Fruit fly (Drosophila melanogaster): ENCODE data around the gene VhaM9.7-a.

Gene VhaM9.7-a

dm6 chr3L:4227164-4227563 lies 35.3 kb upstream of the VhaM9.7-a start, which contains the start of gene CG46460 (continued):
- TF ChIP-seq Lhr (GFP tag; optimal IDR thresholded peaks at IDR 0.05) = no peak
- TF ChIP-seq ranshi (GFP tag; IDR thresholded peaks at IDR 0.05) = no peak; the same call in 1 of the 2 replicates
- no peak for TF ChIP-seq CG12391 (tag; optimal IDR thresholded peaks at IDR 0.05)
- TF ChIP-seq lab (GFP tag; optimal IDR thresholded peaks at IDR 0.05) = peak; percentile 19
- TF ChIP-seq sqz (GFP tag; optimal IDR thresholded peaks at IDR 0.05) = no peak
- TF ChIP-seq pfk (GFP tag; optimal IDR thresholded peaks at IDR 0.05) = no peak
- TF ChIP-seq CG32772 (GFP tag; IDR thresholded peaks at IDR 0.05) = no peak
- no peak for TF ChIP-seq CG10462 (GFP tag; optimal IDR thresholded peaks at IDR 0.05)

DNA sequence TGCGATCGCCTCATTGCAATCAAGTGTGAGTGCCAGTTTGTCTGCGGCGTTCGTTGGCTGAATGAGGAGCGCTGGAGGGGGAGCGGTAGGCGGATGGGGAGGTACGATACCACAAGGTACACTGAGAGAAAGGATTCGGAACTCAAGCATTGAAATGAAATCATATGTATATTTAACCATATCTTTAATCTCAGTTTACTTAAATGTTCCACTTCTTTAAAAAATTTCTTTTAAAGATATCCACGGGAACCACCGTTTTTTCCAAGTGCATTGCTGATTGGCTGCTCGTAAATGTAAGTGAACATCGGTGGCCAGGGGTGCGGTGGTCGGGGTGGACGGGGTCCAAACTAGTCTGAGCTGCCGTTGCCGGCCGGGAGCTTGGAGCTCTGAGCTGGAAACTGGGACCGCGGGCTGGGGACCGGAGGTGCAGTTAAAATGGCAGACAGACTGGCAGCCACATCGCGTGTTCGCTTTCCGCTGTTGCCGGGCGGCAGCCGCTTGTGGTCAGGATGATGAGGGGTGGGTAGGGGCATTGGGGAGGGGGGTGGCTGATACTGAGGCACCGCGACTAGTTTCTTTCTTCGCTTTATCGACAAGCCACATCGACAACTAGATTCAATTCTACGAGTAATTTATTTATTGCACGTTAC lies 34.2 kb upstream of the VhaM9.7-a start:
- TF ChIP-seq ab (GFP tag; optimal IDR thresholded peaks at IDR 0.05) = peak; percentile 88
- TF ChIP-seq Dfd (GFP tag; optimal IDR thresholded peaks at IDR 0.05) = no peak
- TF ChIP-seq emc (GFP tag; optimal IDR thresholded peaks at IDR 0.05) = peak; percentile 67
- peak; percentile 46 for TF ChIP-seq fd102C (GFP tag; optimal IDR thresholded peaks at IDR 0.05)
- peak; percentile 96 for TF ChIP-seq CG14441 (GFP tag; IDR thresholded peaks at IDR 0.05)
- TF ChIP-seq Nf-YC (tag; optimal IDR thresholded peaks at IDR 0.05) = peak; percentile 85
- peak; percentile 71 for TF ChIP-seq schlank (tag; optimal IDR thresholded peaks at IDR 0.05)
- TF ChIP-seq ewg (GFP tag; optimal IDR thresholded peaks at IDR 0.05) = peak; percentile 95
- TF ChIP-seq CG17328 (GFP tag; IDR thresholded peaks at IDR 0.05) = peak; percentile 99
- peak; percentile 99 for TF ChIP-seq ci (GFP tag; IDR thresholded peaks at IDR 0.05)
- peak; percentile 97 for TF ChIP-seq CG2678 (tag; optimal IDR thresholded peaks at IDR 0.05)
- TF ChIP-seq knrl (GFP tag; IDR thresholded peaks at IDR 0.05; ENCODE audit: partially characterized antibody) = no peak
- peak; percentile 95 for TF ChIP-seq aop (GFP tag; IDR thresholded peaks at IDR 0.05)
- peak; percentile 91 for TF ChIP-seq Atf6 (GFP tag; IDR thresholded peaks at IDR 0.05)
- peak; percentile 98 for TF ChIP-seq Ptx1 (GFP tag; IDR thresholded peaks at IDR 0.05)
- TF ChIP-seq yki (optimal IDR thresholded peaks at IDR 0.05) = no peak
- no peak for TF ChIP-seq Hr39 (optimal IDR thresholded peaks at IDR 0.05)
- peak; percentile 84 for TF ChIP-seq MBD-R2 (GFP tag; IDR thresholded peaks at IDR 0.05)
- TF ChIP-seq zen2 (GFP tag; IDR thresholded peaks at IDR 0.05; ENCODE audit: partially characterized antibody) = no peak
- TF ChIP-seq CG9609 (GFP tag; optimal IDR thresholded peaks at IDR 0.05) = peak; percentile 94
- TF ChIP-seq CG12769 (tag; optimal IDR thresholded peaks at IDR 0.05) = peak; percentile 98
- TF ChIP-seq CG8924 (tag; optimal IDR thresholded peaks at IDR 0.05) = peak; percentile 97
- TF ChIP-seq HLH54F (GFP tag; optimal IDR thresholded peaks at IDR 0.05) = peak; percentile 86
- peak; percentile 98 for TF ChIP-seq esg (GFP tag; conservative IDR thresholded peaks at IDR 0.05)
- TF ChIP-seq ato (GFP tag; IDR thresholded peaks at IDR 0.05; ENCODE audit: partially characterized antibody) = no peak
- TF ChIP-seq prd (optimal IDR thresholded peaks at IDR 0.05) = no peak
- TF ChIP-seq prd (GFP tag; IDR thresholded peaks at IDR 0.05) = peak; percentile 97
- peak; percentile 82 for TF ChIP-seq Meics (GFP tag; optimal IDR thresholded peaks at IDR 0.05)
- TF ChIP-seq CG18011 (GFP tag; optimal IDR thresholded peaks at IDR 0.05) = peak; percentile 74
- TF ChIP-seq CG14667 (GFP tag; IDR thresholded peaks at IDR 0.05) = peak; percentile 94
- TF ChIP-seq Chrac-16 (GFP tag; optimal IDR thresholded peaks at IDR 0.05) = peak; percentile 95
- TF ChIP-seq row (GFP tag; IDR thresholded peaks at IDR 0.05) = peak; percentile 97
- TF ChIP-seq CG14050 (GFP tag; IDR thresholded peaks at IDR 0.05) = peak; percentile 97
- TF ChIP-seq lov (optimal IDR thresholded peaks at IDR 0.05) = no peak
- TF ChIP-seq lov (GFP tag; IDR thresholded peaks at IDR 0.05) = peak; percentile 97
- TF ChIP-seq Ets97D (GFP tag; optimal IDR thresholded peaks at IDR 0.05) = peak; percentile 85
- peak; percentile 98 for TF ChIP-seq dmrt99B (tag; optimal IDR thresholded peaks at IDR 0.05)
- peak; percentile 92 for TF ChIP-seq Dek (tag; optimal IDR thresholded peaks at IDR 0.05)
- TF ChIP-seq ems (GFP tag; optimal IDR thresholded peaks at IDR 0.05) = peak; percentile 95
- TF ChIP-seq hkb (optimal IDR thresholded peaks at IDR 0.05) = no peak
- peak; percentile 98 for TF ChIP-seq hkb (GFP tag; IDR thresholded peaks at IDR 0.05)
- TF ChIP-seq Mrtf (GFP tag; IDR thresholded peaks at IDR 0.05) = peak; percentile 96
- TF ChIP-seq CG7786 (GFP tag; optimal IDR thresholded peaks at IDR 0.05) = peak; percentile 93
